Fruit fly (Drosophila melanogaster) whole organism, prepupa: ENCODE measurements around the gene CG33689.

Experiments
- Blimp-1 ChIP-seq: fragments of 200-800 bp; sonication (Bioruptor generic); optimal IDR thresholded peaks from 3 replicates; lab custom pipeline; 2017; ENCODE audit warnings: missing biosample characterization, missing genetic modification characterization, mild to moderate bottlenecking, moderate library complexity, missing genetic modification reagents
- CG10669 ChIP-seq: fragments of 200-800 bp; sonication (Bioruptor generic); optimal IDR thresholded peaks from 3 replicates; lab custom pipeline; 2018; ENCODE audit warnings: missing biosample characterization, mild to moderate bottlenecking, missing genetic modification characterization, moderate library complexity
- CG11294 ChIP-seq: fragments of 200-800 bp; sonication (Bioruptor generic); IDR thresholded peaks from 2 replicates; pipeline ENCODE4 v1.3.6; 2022; ENCODE audit warnings: missing biosample characterization, missing genetic modification characterization
- CG11762 ChIP-seq: fragments of 200-800 bp; sonication (Bioruptor generic); optimal IDR thresholded peaks from 3 replicates; lab custom pipeline; 2016; ENCODE audit warnings: missing biosample characterization, missing genetic modification characterization; ENCODE audit not compliant: insufficient read depth
- CG15336 ChIP-seq: fragments of 200-800 bp; sonication (Bioruptor generic); IDR thresholded peaks from 2 replicates; pipeline ENCODE4 v1.3.6; 2022; ENCODE audit warnings: missing biosample characterization, missing genetic modification characterization
- CG1621 ChIP-seq: fragments of 200-800 bp; sonication (Bioruptor generic); optimal IDR thresholded peaks from 3 replicates; lab custom pipeline; 2018; ENCODE audit warnings: missing biosample characterization, mild to moderate bottlenecking, missing genetic modification characterization
- CG16779 ChIP-seq: fragments of 200-800 bp; sonication (Bioruptor generic); optimal IDR thresholded peaks from 3 replicates; lab custom pipeline; 2017; ENCODE audit warnings: missing biosample characterization, mild to moderate bottlenecking, missing genetic modification characterization
- CG31627 ChIP-seq: fragments of 200-800 bp; sonication (Bioruptor generic); optimal IDR thresholded peaks from 3 replicates; lab custom pipeline; 2016; ENCODE audit warnings: missing biosample characterization, missing genetic modification characterization
- CG32006 ChIP-seq: fragments of 200-800 bp; sonication (Bioruptor generic); optimal IDR thresholded peaks from 3 replicates; lab custom pipeline; 2017; ENCODE audit warnings: missing biosample characterization, mild to moderate bottlenecking, missing genetic modification characterization
- CG34406 ChIP-seq: fragments of 200-800 bp; sonication (Bioruptor generic); optimal IDR thresholded peaks from 3 replicates; lab custom pipeline; 2016; ENCODE audit warnings: missing biosample characterization, missing genetic modification characterization
- CG3919 ChIP-seq: fragments of 200-800 bp; sonication (Bioruptor generic); optimal IDR thresholded peaks from 3 replicates; lab custom pipeline; 2016; ENCODE audit warnings: missing biosample characterization, missing genetic modification characterization
- CG4318 ChIP-seq: fragments of 200-800 bp; sonication (Bioruptor generic); optimal IDR thresholded peaks from 3 replicates; lab custom pipeline; 2017; ENCODE audit warnings: missing biosample characterization, mild to moderate bottlenecking, missing genetic modification characterization
- CG6163 ChIP-seq: fragments of 200-800 bp; sonication (Bioruptor generic); IDR thresholded peaks from 3 replicates; pipeline ENCODE4 v1.3.6; 2022; ENCODE audit warnings: missing biosample characterization, missing genetic modification characterization
- CG6276 ChIP-seq: fragments of 200-800 bp; sonication (Bioruptor generic); optimal IDR thresholded peaks from 2 replicates; lab custom pipeline; 2017; ENCODE audit warnings: missing biosample characterization, mild to moderate bottlenecking, missing genetic modification characterization
- CG6854 ChIP-seq: fragments of 200-800 bp; sonication (Bioruptor generic); optimal IDR thresholded peaks from 2 replicates; lab custom pipeline; 2017; ENCODE audit warnings: missing biosample characterization, mild to moderate bottlenecking, missing genetic modification characterization
- CG7368 ChIP-seq: fragments of 200-800 bp; sonication (Bioruptor generic); optimal IDR thresholded peaks from 3 replicates; lab custom pipeline; 2016; ENCODE audit warnings: missing biosample characterization, missing genetic modification characterization
- CG8119 ChIP-seq: fragments of 200-800 bp; sonication (Bioruptor generic); IDR thresholded peaks from 3 replicates; pipeline ENCODE4 v1.3.6; 2022; ENCODE audit warnings: missing biosample characterization, missing genetic modification characterization
- CG8319 ChIP-seq: fragments of 200-800 bp; sonication (Bioruptor generic); optimal IDR thresholded peaks from 3 replicates; lab custom pipeline; 2016; ENCODE audit warnings: missing biosample characterization, missing genetic modification characterization
- CG8632 ChIP-seq: fragments of 200-800 bp; sonication (Bioruptor generic); optimal IDR thresholded peaks from 3 replicates; lab custom pipeline; 2016; ENCODE audit warnings: missing biosample characterization, missing genetic modification characterization
- CG9139 ChIP-seq: fragments of 200-800 bp; sonication (Bioruptor generic); optimal IDR thresholded peaks from 3 replicates; lab custom pipeline; 2017; ENCODE audit warnings: missing biosample characterization, mild to moderate bottlenecking, missing genetic modification characterization
- Eip78C ChIP-seq: fragments of 200-800 bp; sonication (Bioruptor generic); peaks from one replicate; lab custom pipeline; 2016; ENCODE audit warnings: missing biosample characterization, missing genetic modification characterization
- Eip93F ChIP-seq: fragments of 200-800 bp; sonication (Bioruptor generic); optimal IDR thresholded peaks from 2 replicates; lab custom pipeline; 2016; ENCODE audit warnings: missing biosample characterization, mild to moderate bottlenecking, missing genetic modification characterization
- Ets21C ChIP-seq: fragments of 200-800 bp; sonication (Bioruptor generic); optimal IDR thresholded peaks from 3 replicates; lab custom pipeline; 2016; ENCODE audit warnings: missing biosample characterization, missing genetic modification characterization
- Gug ChIP-seq: fragments of 200-800 bp; sonication (Bioruptor generic); IDR thresholded peaks from 2 replicates; pipeline ENCODE4 v1.3.6; 2022; ENCODE audit warnings: missing biosample characterization, missing genetic modification characterization
- Hr38 ChIP-seq: sonication (Bioruptor generic); optimal IDR thresholded peaks from 2 replicates; lab custom pipeline; 2016; ENCODE audit warnings: missing biosample characterization, missing genetic modification characterization
- Hr39 ChIP-seq: fragments of 200-800 bp; sonication (Bioruptor generic); optimal IDR thresholded peaks from 2 replicates; lab custom pipeline; 2016; ENCODE audit warnings: missing biosample characterization, missing genetic modification characterization
- Met ChIP-seq: fragments of 200-800 bp; sonication (Bioruptor generic); optimal IDR thresholded peaks from 3 replicates; lab custom pipeline; 2016; ENCODE audit warnings: missing biosample characterization, missing genetic modification characterization
- Smox ChIP-seq: fragments of 200-800 bp; sonication (Bioruptor generic); optimal IDR thresholded peaks from 3 replicates; lab custom pipeline; 2016; ENCODE audit warnings: missing biosample characterization, missing genetic modification characterization
- Sox102F ChIP-seq: fragments of 200-800 bp; sonication (Bioruptor generic); optimal IDR thresholded peaks from 2 replicates; lab custom pipeline; 2016; ENCODE audit warnings: missing biosample characterization, mild to moderate bottlenecking, missing genetic modification characterization
- Sox14 ChIP-seq: fragments of 200-800 bp; sonication (Bioruptor generic); optimal IDR thresholded peaks from 3 replicates; lab custom pipeline; 2016; ENCODE audit warnings: missing biosample characterization, missing genetic modification characterization
- achi ChIP-seq: fragments of 200-800 bp; sonication (Bioruptor generic); optimal IDR thresholded peaks from 3 replicates; lab custom pipeline; 2016; ENCODE audit warnings: missing biosample characterization, missing genetic modification characterization
- acj6 ChIP-seq: fragments of 200-800 bp; sonication (Bioruptor generic); optimal IDR thresholded peaks from 3 replicates; lab custom pipeline; 2016; ENCODE audit warnings: missing biosample characterization, missing genetic modification characterization
- cyc ChIP-seq: fragments of 200-800 bp; sonication (Bioruptor generic); optimal IDR thresholded peaks from 3 replicates; lab custom pipeline; 2016; ENCODE audit warnings: missing biosample characterization, missing genetic modification characterization
- dac ChIP-seq: fragments of 200-800 bp; sonication (Bioruptor generic); optimal IDR thresholded peaks from 2 replicates; lab custom pipeline; 2017; ENCODE audit warnings: missing biosample characterization, mild to moderate bottlenecking, missing genetic modification characterization
- dsx ChIP-seq: fragments of 200-800 bp; optimal IDR thresholded peaks from 3 replicates; lab custom pipeline; 2019; ENCODE audit warnings: missing biosample characterization, mild to moderate bottlenecking, missing genetic modification characterization, moderate library complexity; ENCODE audit not compliant: poor library complexity, severe bottlenecking
- esn ChIP-seq: fragments of 200-800 bp; sonication (Bioruptor generic); optimal IDR thresholded peaks from 2 replicates; lab custom pipeline; 2016; ENCODE audit warnings: missing biosample characterization, mild to moderate bottlenecking, missing genetic modification characterization, moderate library complexity
- fd85E ChIP-seq: fragments of 200-800 bp; sonication (Bioruptor generic); optimal IDR thresholded peaks from 3 replicates; lab custom pipeline; 2016; ENCODE audit warnings: missing biosample characterization, missing genetic modification characterization
- fkh ChIP-seq: fragments of 200-800 bp; sonication (Bioruptor generic); optimal IDR thresholded peaks from 3 replicates; lab custom pipeline; 2017; ENCODE audit warnings: missing biosample characterization, mild to moderate bottlenecking, missing genetic modification characterization, moderate library complexity
- lz ChIP-seq: fragments of 200-800 bp; sonication (Bioruptor generic); optimal IDR thresholded peaks from 3 replicates; lab custom pipeline; 2016; ENCODE audit warnings: missing biosample characterization, missing genetic modification characterization
- pdm3 ChIP-seq: fragments of 200-800 bp; sonication (Bioruptor generic); optimal IDR thresholded peaks from 3 replicates; lab custom pipeline; 2016; ENCODE audit warnings: missing biosample characterization, missing genetic modification characterization
- ss ChIP-seq, 2 experiments: fragments of 200-800 bp; sonication (Bioruptor generic); optimal IDR thresholded peaks; 2 replicates in 1 of 2; 3 replicates in 1 of 2; lab custom pipeline; 2017 to 2018; ENCODE audit warnings: mild to moderate bottlenecking in 2 of 2, missing biosample characterization in 2 of 2, missing genetic modification characterization in 2 of 2, moderate library complexity in 1 of 2
- svp ChIP-seq: fragments of 200-800 bp; sonication (Bioruptor generic); peaks from one replicate; lab custom pipeline; 2016; ENCODE audit warnings: missing biosample characterization, missing genetic modification characterization
- topi ChIP-seq: fragments of 200-800 bp; sonication (Bioruptor generic); optimal IDR thresholded peaks from 3 replicates; lab custom pipeline; 2016; ENCODE audit warnings: missing biosample characterization, missing genetic modification characterization
- vri ChIP-seq: fragments of 200-800 bp; sonication (Bioruptor generic); optimal IDR thresholded peaks from 3 replicates; lab custom pipeline; 2016; ENCODE audit warnings: missing biosample characterization, mild to moderate bottlenecking, missing genetic modification characterization

Gene CG33689

DNA sequence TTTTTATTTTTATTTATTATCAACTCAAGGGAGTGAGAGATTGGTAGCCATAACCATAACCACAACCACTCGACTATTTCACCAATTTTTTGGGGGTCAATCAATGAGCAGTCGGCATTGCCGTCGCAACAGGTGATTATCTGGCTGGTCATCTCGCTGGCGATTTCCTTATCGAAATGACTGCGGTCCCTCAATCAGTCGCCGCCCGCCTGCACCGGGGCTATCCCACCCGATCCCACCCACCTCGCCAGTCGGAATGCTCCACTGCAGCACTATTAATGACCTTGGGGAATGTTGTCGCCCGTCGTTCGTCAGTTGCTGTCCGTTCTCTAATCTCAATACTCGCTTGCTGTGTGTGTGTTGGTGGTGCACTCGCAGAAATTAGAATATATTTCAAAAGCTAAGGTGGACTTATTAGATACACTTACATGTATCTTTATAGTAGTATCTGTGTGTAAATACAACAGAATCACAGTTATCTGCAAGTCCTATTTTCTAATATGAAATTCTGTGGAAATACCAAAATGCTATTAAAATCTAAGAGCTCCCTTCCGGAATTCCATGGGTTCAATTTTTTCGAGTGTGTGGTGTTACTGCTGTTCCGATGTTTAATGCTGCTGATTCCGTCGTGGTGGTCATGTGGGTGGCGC is 39.5 kb upstream of the CG33689 start (continued):
- TF ChIP-seq CG31627 (GFP tag; lab: Kevin White, UChicago) (peak; percentile 28), fd85E (GFP tag; lab: Kevin White, UChicago) (no peak), acj6 (peak; percentile 39), Sox14 (GFP tag; lab: Kevin White, UChicago) (peak; percentile 32), CG8119 (peak; percentile 57), Sox102F (GFP tag; lab: Kevin White, UChicago) (no peak), fkh (no peak)

DNA sequence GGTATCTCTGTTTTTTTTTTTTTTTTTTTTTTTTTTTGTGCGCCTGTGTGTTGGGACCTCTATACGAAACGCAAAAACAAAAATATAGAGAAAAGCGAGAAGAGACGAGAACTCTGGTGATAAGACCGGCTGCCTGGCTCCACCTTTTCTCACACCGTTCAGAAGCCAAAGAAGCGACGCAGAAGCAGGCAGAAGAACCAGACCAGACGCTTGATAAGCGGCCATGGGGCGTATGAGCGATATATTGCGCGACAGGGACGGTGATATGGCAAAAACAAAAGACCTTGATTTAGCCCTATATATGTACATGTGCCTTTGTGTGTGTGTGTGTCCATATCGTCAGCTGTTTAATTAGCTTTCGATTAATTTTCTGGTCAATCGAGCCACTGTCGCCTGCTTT is 38.9 kb upstream of the CG33689 start:
- TF ChIP-seq CG6276 (GFP tag; lab: Kevin White, UChicago) (no peak), Eip93F (GFP tag; lab: Kevin White, UChicago) (peak; percentile 24), CG8632 (GFP tag; lab: Kevin White, UChicago) (no peak), Gug (GFP tag; lab: Robert Waterston, UW) (no peak), CG1621 (tag; lab: Kevin White, UChicago) (no peak), Eip78C (GFP tag; lab: Kevin White, UChicago) (peak; percentile 43), vri (GFP tag; lab: Kevin White, UChicago) (peak; percentile 57), svp (GFP tag; lab: Kevin White, UChicago) (peak; percentile 85), ss (GFP tag; optimal IDR thresholded peaks at IDR 0.05; lab: Kevin White, UChicago) (no peak), fkh (no peak), Blimp-1 (no peak), esn (GFP tag; lab: Kevin White, UChicago) (no peak), CG6163 (GFP tag; lab: Robert Waterston, UW) (peak; percentile 49; the same call in 1 of the 3 replicates)

DNA sequence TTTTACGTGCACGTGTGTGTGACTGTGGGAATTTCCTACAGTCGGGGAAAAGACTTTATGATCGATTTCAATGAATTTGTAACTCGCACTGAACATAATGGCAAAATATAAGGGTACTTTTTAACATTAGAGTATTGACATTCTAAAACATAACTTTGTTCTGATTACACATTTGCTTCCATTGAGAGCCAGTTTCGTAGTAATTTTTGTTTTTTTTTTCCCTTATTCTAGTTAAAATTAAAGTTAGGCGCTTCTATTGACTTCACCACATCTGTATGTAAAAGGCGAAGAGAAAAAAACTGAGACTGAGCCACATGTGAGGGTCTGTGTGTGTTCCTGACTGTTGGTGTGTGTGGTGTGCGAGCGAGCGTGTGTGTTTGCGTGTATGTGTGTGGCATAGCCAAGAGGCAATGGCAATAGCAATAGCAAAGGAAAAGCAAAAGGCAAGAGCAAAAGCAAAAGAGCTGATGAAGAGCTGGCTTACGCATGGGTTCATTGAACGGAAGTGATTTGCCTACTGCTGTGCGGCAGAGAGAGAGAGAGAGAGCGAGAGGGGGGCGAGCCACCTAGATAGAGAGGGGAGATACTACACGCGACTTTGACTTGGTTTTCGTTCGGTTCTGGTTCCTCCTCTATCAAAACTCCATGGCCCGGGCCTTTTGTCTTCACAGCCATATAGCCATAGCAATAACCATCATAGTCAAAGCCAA is 38.0 kb upstream of the CG33689 start:
- peak; percentile 74 for TF ChIP-seq Gug (GFP tag; lab: Robert Waterston, UW)
- TF ChIP-seq Eip93F (GFP tag; lab: Kevin White, UChicago) = no peak
- TF ChIP-seq CG10669 = peak; percentile 62
- no peak for TF ChIP-seq CG7368 (GFP tag; lab: Kevin White, UChicago)
- TF ChIP-seq CG1621 (tag; lab: Kevin White, UChicago) = peak; percentile 24
- TF ChIP-seq dsx (GFP tag; lab: Kevin White, UChicago) = peak; percentile 33
- TF ChIP-seq CG3919 = peak; percentile 78
- peak; percentile 93 for TF ChIP-seq CG32006 (GFP tag; lab: Kevin White, UChicago)
- TF ChIP-seq Smox (GFP tag; lab: Kevin White, UChicago) = peak; percentile 25
- TF ChIP-seq lz = no peak
- peak; percentile 54 for TF ChIP-seq CG11762
- TF ChIP-seq achi = peak; percentile 84
- peak; percentile 65 for TF ChIP-seq dac (GFP tag; lab: Kevin White, UChicago)
- peak; percentile 43 for TF ChIP-seq CG31627 (GFP tag; lab: Kevin White, UChicago)
- peak; percentile 83 for TF ChIP-seq pdm3 (GFP tag; lab: Kevin White, UChicago)
- peak; percentile 78 for TF ChIP-seq CG4318 (GFP tag; lab: Kevin White, UChicago)
- TF ChIP-seq CG9139 (GFP tag; lab: Kevin White, UChicago) = no peak
- TF ChIP-seq CG6854 (GFP tag; lab: Kevin White, UChicago) = no peak
- peak; percentile 67 for TF ChIP-seq CG34406 (GFP tag; lab: Kevin White, UChicago)
- peak; percentile 43 for TF ChIP-seq topi (GFP tag; lab: Kevin White, UChicago)
- TF ChIP-seq CG6163 (GFP tag; lab: Robert Waterston, UW) = peak; percentile 53
- TF ChIP-seq vri (GFP tag; lab: Kevin White, UChicago) = no peak
- peak; percentile 93 for TF ChIP-seq Eip78C (GFP tag; lab: Kevin White, UChicago)
- peak; percentile 84 for TF ChIP-seq CG6276 (GFP tag; lab: Kevin White, UChicago)
- TF ChIP-seq Ets21C (GFP tag; lab: Kevin White, UChicago) = no peak
- no peak for TF ChIP-seq Hr38 (GFP tag; lab: Kevin White, UChicago)
- peak; percentile 88 for TF ChIP-seq CG15336
- peak; percentile 27 for TF ChIP-seq CG16779 (tag; lab: Kevin White, UChicago)
- TF ChIP-seq cyc (GFP tag; lab: Kevin White, UChicago) = peak; percentile 45
- TF ChIP-seq Sox102F (GFP tag; lab: Kevin White, UChicago) = peak; percentile 47
- peak; percentile 69; the same call in 1 of the 2 replicates for TF ChIP-seq CG11294 (GFP tag; lab: Robert Waterston, UW)
- peak; percentile 13 for TF ChIP-seq fd85E (GFP tag; lab: Kevin White, UChicago)
- peak; percentile 31 for TF ChIP-seq CG8319 (GFP tag; lab: Kevin White, UChicago)
- peak; percentile 53 for TF ChIP-seq Met (GFP tag; lab: Kevin White, UChicago)
- TF ChIP-seq Hr39 = peak; percentile 48
- no peak for TF ChIP-seq Blimp-1
